Fruit fly (Drosophila melanogaster): ENCODE results near the gene CG4962.

CG4962 gene

DNA sequence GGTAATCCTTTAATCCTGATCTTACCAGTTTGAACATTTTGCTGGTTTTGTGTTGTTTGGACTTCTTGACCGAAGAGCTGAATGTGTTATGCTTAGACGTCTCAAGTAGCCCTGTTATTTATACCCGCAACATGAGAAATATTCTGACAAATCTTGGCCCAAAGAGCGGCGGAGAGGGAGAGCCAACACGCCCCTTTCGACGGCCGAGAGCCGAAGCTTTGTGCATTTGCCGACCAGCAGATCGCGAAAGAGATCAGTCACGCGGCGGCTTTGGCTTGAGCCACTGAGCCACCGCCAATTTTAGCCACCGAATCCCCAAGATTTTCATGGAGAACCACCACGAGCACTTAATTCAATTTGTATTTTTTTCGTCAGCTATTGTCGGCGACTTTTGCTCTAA is at the start of gene CG4962:
CG4962 (minus strand) TSS at position 101 of the 400 bp plus-strand sequence.
- TF ChIP-seq rn (GFP tag; IDR thresholded peaks at IDR 0.05) (no peak), D1 (tag; optimal IDR thresholded peaks at IDR 0.05) (no peak), CG8159 (tag; optimal IDR thresholded peaks at IDR 0.05) (no peak), Snoo (tag; optimal IDR thresholded peaks at IDR 0.05) (no peak), CG10348 (GFP tag; IDR thresholded peaks at IDR 0.05) (no peak), CG4496 (GFP tag; IDR thresholded peaks at IDR 0.05) (no peak), CG9948 (tag; optimal IDR thresholded peaks at IDR 0.05) (no peak), CG15710 (tag; optimal IDR thresholded peaks at IDR 0.05) (no peak), CG17806 (tag; optimal IDR thresholded peaks at IDR 0.05) (no peak), gl (tag; optimal IDR thresholded peaks at IDR 0.05) (no peak)

DNA sequence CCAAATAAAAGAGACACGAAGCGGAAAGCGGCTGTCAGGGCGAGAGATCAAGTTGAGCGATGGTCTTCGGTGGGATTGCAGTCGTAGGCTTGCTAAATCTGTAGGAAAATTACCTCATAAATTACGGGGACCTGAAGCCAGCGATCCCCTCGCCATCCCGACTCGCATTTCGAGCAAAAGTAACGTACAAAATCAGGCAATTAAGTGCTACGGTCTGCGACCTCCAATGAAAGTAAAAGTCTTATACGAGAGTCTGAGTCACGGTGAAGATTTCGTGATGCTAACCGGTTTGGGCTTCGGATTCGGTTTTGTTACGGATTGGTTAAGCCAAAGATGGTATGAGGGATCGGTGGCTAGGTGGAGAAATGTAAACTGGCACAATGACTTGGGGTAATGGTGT is 44.5 kb upstream of the CG4962 start:
- TF ChIP-seq EcR (GFP tag; optimal IDR thresholded peaks at IDR 0.05) (peak; percentile 35), Pif1B (GFP tag; optimal IDR thresholded peaks at IDR 0.05) (no peak), CG34367 (tag; optimal IDR thresholded peaks at IDR 0.05) (no peak), CG8301 (tag; optimal IDR thresholded peaks at IDR 0.05) (no peak)

DNA sequence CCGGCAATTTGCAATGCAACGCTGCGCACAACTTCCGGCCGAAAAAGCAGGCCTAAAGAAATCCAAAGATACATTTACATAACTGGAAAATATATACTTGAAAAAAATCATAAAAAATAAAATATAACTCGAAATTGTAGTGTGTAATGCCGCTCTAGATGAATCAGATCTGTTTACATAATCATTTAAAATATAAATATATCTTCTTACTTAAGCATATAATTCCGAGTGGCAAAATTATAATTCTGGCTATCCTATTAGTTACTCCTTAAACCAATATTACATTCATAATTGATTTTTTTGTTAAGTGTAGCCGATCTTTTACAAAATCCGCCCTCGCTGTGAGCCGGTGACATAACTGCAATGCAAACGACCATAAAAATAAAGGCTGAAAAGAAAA is 44.1 kb upstream of the CG4962 start:
- TF ChIP-seq CG8159 (tag; optimal IDR thresholded peaks at IDR 0.05) (no peak), Ets98B (GFP tag; IDR thresholded peaks at IDR 0.05) (no peak; the same call in 1 of the 2 replicates), CG34367 (tag; optimal IDR thresholded peaks at IDR 0.05) (no peak), D1 (tag; optimal IDR thresholded peaks at IDR 0.05) (no peak), CG12605 (GFP tag; IDR thresholded peaks at IDR 0.05) (no peak), gl (tag; optimal IDR thresholded peaks at IDR 0.05) (no peak), rn (GFP tag; IDR thresholded peaks at IDR 0.05) (no peak), CG9948 (tag; optimal IDR thresholded peaks at IDR 0.05) (no peak), CG13204 (GFP tag; optimal IDR thresholded peaks at IDR 0.05) (no peak), Pif1A (GFP tag; optimal IDR thresholded peaks at IDR 0.05) (no peak), CG8301 (tag; optimal IDR thresholded peaks at IDR 0.05) (no peak), fd96Ca (GFP tag; IDR thresholded peaks at IDR 0.05) (no peak), CG32121 (GFP tag; IDR thresholded peaks at IDR 0.05) (no peak), CG15710 (tag; optimal IDR thresholded peaks at IDR 0.05) (no peak)

DNA sequence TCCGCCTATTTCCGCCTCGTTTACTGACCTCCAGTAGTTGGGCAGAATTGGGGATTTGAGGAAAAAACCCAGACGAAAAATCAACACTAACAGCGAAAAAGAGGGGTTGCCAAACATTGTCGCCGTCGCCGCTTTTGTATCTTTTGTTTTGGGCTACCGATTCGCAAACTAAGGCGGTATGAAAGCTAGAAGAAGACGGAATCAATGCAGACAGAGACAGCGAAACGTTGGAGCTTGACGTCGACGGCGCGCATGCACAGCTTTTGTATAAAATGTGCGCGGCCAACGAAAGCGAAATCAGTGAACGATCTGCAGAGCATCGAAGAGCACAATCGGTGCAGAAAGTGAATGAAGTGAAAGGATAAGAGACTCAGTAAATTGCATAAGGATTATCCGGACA is 43.4 kb upstream of the CG4962 start, which contains the start of gene CG4998:
CG4998 (plus strand) TSS at position 301 of the 400 bp plus-strand sequence.
- TF ChIP-seq CG9948 (tag; optimal IDR thresholded peaks at IDR 0.05) (no peak), CG12605 (GFP tag; IDR thresholded peaks at IDR 0.05) (no peak), CG8301 (tag; optimal IDR thresholded peaks at IDR 0.05) (no peak), CG8159 (tag; optimal IDR thresholded peaks at IDR 0.05) (no peak), gl (tag; optimal IDR thresholded peaks at IDR 0.05) (no peak), CG10348 (GFP tag; IDR thresholded peaks at IDR 0.05) (no peak), CG17806 (tag; optimal IDR thresholded peaks at IDR 0.05) (no peak), CG13204 (GFP tag; optimal IDR thresholded peaks at IDR 0.05) (no peak), D1 (tag; optimal IDR thresholded peaks at IDR 0.05) (no peak), CG34367 (tag; optimal IDR thresholded peaks at IDR 0.05) (no peak), CG32121 (GFP tag; IDR thresholded peaks at IDR 0.05) (no peak), CG15710 (tag; optimal IDR thresholded peaks at IDR 0.05) (no peak)

DNA sequence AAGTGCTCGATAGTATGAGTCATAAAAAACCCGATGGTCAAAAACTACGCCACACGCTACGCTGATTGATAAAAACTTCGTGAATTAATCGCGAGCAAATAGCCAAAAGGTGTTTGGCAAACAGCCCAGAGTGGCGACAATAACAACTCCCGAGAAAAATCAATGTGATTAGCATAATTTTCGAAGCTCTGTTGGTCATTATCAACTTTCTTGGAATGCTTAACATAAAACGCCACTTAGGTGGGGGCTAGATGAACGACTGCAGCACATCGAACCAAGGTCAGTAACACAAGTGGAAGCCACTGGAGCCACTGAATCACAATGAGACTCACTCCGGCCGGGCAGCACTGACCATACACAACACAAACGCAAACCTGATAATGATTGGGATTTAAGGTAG is 42.4 kb upstream of the CG4962 start:
- TF ChIP-seq CG14655 (GFP tag; optimal IDR thresholded peaks at IDR 0.05) = no peak
- no peak for TF ChIP-seq Ets98B (GFP tag; IDR thresholded peaks at IDR 0.05)
- TF ChIP-seq Snoo (tag; optimal IDR thresholded peaks at IDR 0.05) = no peak
- no peak for TF ChIP-seq Pif1B (GFP tag; optimal IDR thresholded peaks at IDR 0.05)
- no peak for TF ChIP-seq D1 (tag; optimal IDR thresholded peaks at IDR 0.05)
- TF ChIP-seq CG4496 (GFP tag; IDR thresholded peaks at IDR 0.05) = no peak
- TF ChIP-seq CG15710 (tag; optimal IDR thresholded peaks at IDR 0.05) = no peak
- no peak for TF ChIP-seq CG10348 (GFP tag; IDR thresholded peaks at IDR 0.05)
- no peak for TF ChIP-seq CG8159 (tag; optimal IDR thresholded peaks at IDR 0.05)
- no peak for TF ChIP-seq CG9948 (tag; optimal IDR thresholded peaks at IDR 0.05)
- no peak for TF ChIP-seq rn (GFP tag; IDR thresholded peaks at IDR 0.05)
- TF ChIP-seq CG12605 (GFP tag; IDR thresholded peaks at IDR 0.05) = no peak
- no peak for TF ChIP-seq Pif1A (GFP tag; optimal IDR thresholded peaks at IDR 0.05)
- no peak for TF ChIP-seq CG13204 (GFP tag; optimal IDR thresholded peaks at IDR 0.05)
- no peak for TF ChIP-seq CG8301 (tag; optimal IDR thresholded peaks at IDR 0.05)
- TF ChIP-seq CG34367 (tag; optimal IDR thresholded peaks at IDR 0.05) = no peak
- no peak for TF ChIP-seq CG17806 (tag; optimal IDR thresholded peaks at IDR 0.05)
- TF ChIP-seq fd96Ca (GFP tag; IDR thresholded peaks at IDR 0.05) = no peak

DNA sequence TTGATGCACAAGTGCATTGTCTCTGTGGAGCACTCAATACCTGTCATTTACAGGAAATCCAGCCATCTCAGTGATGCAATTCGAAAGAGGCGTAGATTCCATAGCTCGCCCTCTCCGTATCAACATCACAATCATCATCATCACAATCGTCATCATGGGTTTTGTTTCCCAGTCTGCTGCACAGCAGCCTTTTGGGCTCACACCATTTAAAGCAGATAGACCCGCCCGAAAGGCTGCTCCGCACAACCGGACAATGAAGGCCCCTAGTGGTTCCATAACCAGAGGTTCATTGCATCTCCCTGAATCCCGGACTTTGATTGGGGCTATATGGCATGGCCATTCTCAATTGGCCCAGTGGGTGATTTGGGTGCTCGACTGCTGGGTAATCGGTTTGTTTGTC is 39.5 kb upstream of the CG4962 start:
- no peak for TF ChIP-seq Ets98B (GFP tag; IDR thresholded peaks at IDR 0.05)
- peak; percentile 69; the same call in 2 of the 3 replicates for TF ChIP-seq CG4496 (GFP tag; IDR thresholded peaks at IDR 0.05)
- TF ChIP-seq EcR (GFP tag; optimal IDR thresholded peaks at IDR 0.05) = peak; percentile 25
- 0 out of 3 replicates have a peak, but pooled peaks have one; percentile 15 for TF ChIP-seq fd96Ca (GFP tag; IDR thresholded peaks at IDR 0.05)

DNA sequence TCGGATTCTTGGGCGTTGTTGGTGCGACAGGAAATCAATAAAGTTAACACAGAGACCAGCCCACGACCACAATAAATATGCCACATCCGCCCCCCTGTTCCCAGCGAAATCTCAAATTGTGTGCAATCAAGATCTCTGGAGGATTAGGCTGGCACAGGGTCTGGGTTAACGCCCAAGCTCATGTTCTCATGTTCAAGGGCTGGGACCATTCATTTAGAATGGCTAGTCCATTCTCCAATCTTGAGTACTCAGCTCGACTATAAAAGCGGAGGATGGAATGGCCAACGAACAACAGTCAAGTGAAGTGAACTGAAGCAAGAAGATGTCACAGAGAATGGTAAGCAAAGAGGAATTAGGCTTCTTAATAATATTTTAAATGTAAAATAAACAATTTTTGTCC is 37.7 kb upstream of the CG4962 start, which contains the start of gene CG13056:
CG13056 (plus strand) TSS at position 301 of the 400 bp plus-strand sequence.
- TF ChIP-seq gl (tag; optimal IDR thresholded peaks at IDR 0.05) (no peak), CG10348 (GFP tag; IDR thresholded peaks at IDR 0.05) (no peak), fd96Ca (GFP tag; IDR thresholded peaks at IDR 0.05) (no peak), Ets98B (GFP tag; IDR thresholded peaks at IDR 0.05) (no peak), CG9948 (tag; optimal IDR thresholded peaks at IDR 0.05) (no peak)
